Worm (Caenorhabditis elegans): ENCODE data around the gene atz-1.

DNA sequence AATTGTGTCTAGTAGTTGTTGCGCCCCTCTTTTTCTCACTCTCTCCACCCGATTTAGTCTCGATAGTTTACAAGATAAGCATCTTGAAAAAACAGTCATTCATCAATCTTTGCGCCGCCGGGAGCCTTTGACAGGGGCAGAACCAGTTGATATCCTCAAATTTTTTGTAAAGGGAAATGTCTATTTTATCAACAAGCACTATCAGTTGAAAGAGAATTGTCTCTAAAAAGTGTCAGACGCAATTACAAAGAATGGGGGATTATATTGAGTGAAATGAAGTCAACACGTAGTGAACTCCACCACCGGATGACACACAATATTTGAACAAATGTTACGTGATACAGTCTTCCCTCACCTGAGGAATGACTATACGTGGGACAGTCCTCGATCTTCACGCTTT, 41.8 kb downstream of the atz-1 start:
- TF ChIP-seq dao-5 (tag; optimal IDR thresholded peaks at IDR 0.05) (no peak), W03F9.2 (tag; optimal IDR thresholded peaks at IDR 0.05) (no peak), him-1 (tag; optimal IDR thresholded peaks at IDR 0.05) (no peak)
